Fruit fly (Drosophila melanogaster) whole organism, embryonic: ENCODE results near the gene CG13124.
A peak's percentile ranks its signal among the peaks of the same experiment; 100 is the strongest.

Experiments
- Antp ChIP-seq: fragments of 200-800 bp; sonication (Bioruptor generic); optimal IDR thresholded peaks from 3 replicates; lab custom pipeline; 2016; ENCODE audit warnings: missing biosample characterization, missing genetic modification characterization
- BEAF-32 ChIP-seq: fragments of 200-800 bp; sonication (Bioruptor generic); optimal IDR thresholded peaks from 3 replicates; lab custom pipeline; 2017; ENCODE audit warnings: missing biosample characterization, missing genetic modification characterization, mild to moderate bottlenecking, moderate library complexity, missing genetic modification reagents
- CG11504 ChIP-seq: fragments of 200-800 bp; sonication (Bioruptor generic); optimal IDR thresholded peaks from 3 replicates; lab custom pipeline; 2019; ENCODE audit warnings: missing biosample characterization, mild to moderate bottlenecking, missing genetic modification characterization, moderate library complexity
- CG12391 ChIP-seq: fragments of 200-800 bp; sonication (Bioruptor generic); optimal IDR thresholded peaks from 3 replicates; lab custom pipeline; 2018; ENCODE audit warnings: missing biosample characterization, mild to moderate bottlenecking, missing genetic modification characterization, moderate library complexity
- CG12659 ChIP-seq: fragments of 200-800 bp; sonication (Bioruptor generic); optimal IDR thresholded peaks from 3 replicates; lab custom pipeline; 2017; ENCODE audit warnings: mild to moderate bottlenecking, missing biosample characterization, missing genetic modification reagents, missing genetic modification characterization
- CG12769 ChIP-seq: fragments of 200-800 bp; sonication (Bioruptor generic); optimal IDR thresholded peaks from 2 replicates; lab custom pipeline; 2019; ENCODE audit warnings: missing biosample characterization, mild to moderate bottlenecking, missing genetic modification characterization, moderate library complexity
- CG14860 ChIP-seq: fragments of 200-800 bp; sonication (Bioruptor generic); IDR thresholded peaks from 3 replicates; pipeline ENCODE4 v1.3.6; 2022; ENCODE audit warnings: missing biosample characterization, missing genetic modification characterization; ENCODE audit not compliant: partially characterized antibody
- CG15514 ChIP-seq: fragments of 200-800 bp; sonication (Bioruptor generic); optimal IDR thresholded peaks from 3 replicates; lab custom pipeline; 2017; ENCODE audit warnings: missing biosample characterization, missing genetic modification characterization, mild to moderate bottlenecking, moderate library complexity, missing genetic modification reagents
- CG1602 ChIP-seq: fragments of 200-800 bp; sonication (Bioruptor generic); optimal IDR thresholded peaks from 3 replicates; lab custom pipeline; 2016; ENCODE audit warnings: missing biosample characterization, missing genetic modification characterization
- CG1603 ChIP-seq: fragments of 200-800 bp; sonication (Bioruptor generic); optimal IDR thresholded peaks from 2 replicates; lab custom pipeline; 2019; ENCODE audit warnings: missing biosample characterization, mild to moderate bottlenecking, missing genetic modification characterization, moderate library complexity
- CG2120 ChIP-seq: fragments of 200-800 bp; sonication (Bioruptor generic); optimal IDR thresholded peaks from 3 replicates; lab custom pipeline; 2016; ENCODE audit warnings: missing biosample characterization, missing genetic modification characterization
- CG32532 ChIP-seq: fragments of 200-800 bp; sonication (Bioruptor generic); IDR thresholded peaks from 2 replicates; pipeline ENCODE4 v1.3.6; 2022; ENCODE audit warnings: missing biosample characterization, missing genetic modification characterization
- CG5953 ChIP-seq: fragments of 200-800 bp; sonication (Bioruptor generic); IDR thresholded peaks from 2 replicates; pipeline ENCODE4 v1.3.6; 2022; ENCODE audit warnings: missing biosample characterization, missing genetic modification characterization
- CG7839 ChIP-seq: fragments of 200-800 bp; sonication (Bioruptor generic); optimal IDR thresholded peaks from 3 replicates; lab custom pipeline; 2018; ENCODE audit warnings: missing biosample characterization, mild to moderate bottlenecking, missing genetic modification characterization, moderate library complexity
- CG8290 ChIP-seq, 3 experiments: fragments of 200-800 bp; sonication (Bioruptor generic); optimal IDR thresholded peaks; 2 replicates each; lab custom pipeline; 2016 to 2019; ENCODE audit warnings: missing biosample characterization in 3 of 3, missing genetic modification characterization in 3 of 3, mild to moderate bottlenecking in 2 of 3, moderate library complexity in 1 of 3
- CG8944 ChIP-seq: fragments of 200-800 bp; sonication (Bioruptor generic); optimal IDR thresholded peaks from 3 replicates; lab custom pipeline; 2016; ENCODE audit warnings: missing biosample characterization, missing genetic modification characterization
- CG9932 ChIP-seq: fragments of 200-800 bp; sonication (Bioruptor generic); IDR thresholded peaks from 2 replicates; pipeline ENCODE4 v1.3.6; 2022; ENCODE audit warnings: missing biosample characterization, missing genetic modification characterization
- Chrac-16 ChIP-seq: fragments of 200-800 bp; sonication (Bioruptor generic); optimal IDR thresholded peaks from 3 replicates; lab custom pipeline; 2016; ENCODE audit warnings: missing biosample characterization, missing genetic modification characterization
- CkIIα-i1 ChIP-seq: fragments of 200-800 bp; sonication (Bioruptor generic); IDR thresholded peaks from 2 replicates; pipeline ENCODE4 v1.3.6; 2022; ENCODE audit warnings: missing biosample characterization, missing genetic modification characterization
- Hmr ChIP-seq: fragments of 200-800 bp; sonication (Bioruptor generic); optimal IDR thresholded peaks from 3 replicates; lab custom pipeline; 2017; ENCODE audit warnings: mild to moderate bottlenecking, missing biosample characterization, missing genetic modification reagents, missing genetic modification characterization
- Hr3 ChIP-seq: fragments of 200-800 bp; sonication (Bioruptor generic); optimal IDR thresholded peaks from 3 replicates; lab custom pipeline; 2016; ENCODE audit warnings: missing biosample characterization, missing genetic modification characterization
- NFAT ChIP-seq: fragments of 200-800 bp; sonication (Bioruptor generic); IDR thresholded peaks from 2 replicates; pipeline ENCODE4 v1.3.6; 2022; ENCODE audit warnings: missing biosample characterization, missing genetic modification characterization
- Optix ChIP-seq: fragments of 200-800 bp; sonication (Bioruptor generic); IDR thresholded peaks from 3 replicates; pipeline ENCODE4 v1.3.6; 2022; ENCODE audit warnings: missing biosample characterization, missing genetic modification characterization
- Trl ChIP-seq, 3 experiments: fragments of >200 bp in 2 of 3; fragments of 200-800 bp in 1 of 3; sonication (Bioruptor generic) in 1 of 3; optimal IDR thresholded peaks; 2 replicates in 1 of 3; 3 replicates in 2 of 3; lab custom pipeline; 2016 to 2017; ENCODE audit warnings: missing biosample characterization in 1 of 3, missing genetic modification characterization in 1 of 3
- ara ChIP-seq: fragments of 200-800 bp; sonication (Bioruptor generic); IDR thresholded peaks from 2 replicates; pipeline ENCODE4 v1.3.6; 2022; ENCODE audit warnings: missing biosample characterization, missing genetic modification characterization
- ato ChIP-seq: fragments of 200-800 bp; sonication (Bioruptor generic); IDR thresholded peaks from 2 replicates; pipeline ENCODE4 v1.3.6; 2022; ENCODE audit warnings: missing biosample characterization, missing genetic modification characterization; ENCODE audit not compliant: partially characterized antibody
- chinmo ChIP-seq: fragments of 200-800 bp; sonication (Bioruptor generic); IDR thresholded peaks from 4 replicates; pipeline ENCODE4 v1.3.6; 2022; ENCODE audit warnings: missing biosample characterization, missing genetic modification characterization; ENCODE audit not compliant: partially characterized antibody
- crol ChIP-seq: fragments of 200-800 bp; sonication (Bioruptor generic); IDR thresholded peaks from 2 replicates; pipeline ENCODE4 v1.3.6; 2022; ENCODE audit warnings: missing biosample characterization, missing genetic modification characterization
- cwo ChIP-seq: fragments of 200-800 bp; sonication (Bioruptor generic); optimal IDR thresholded peaks from 3 replicates; lab custom pipeline; 2017; ENCODE audit warnings: missing biosample characterization, missing genetic modification characterization, mild to moderate bottlenecking, moderate library complexity, missing genetic modification reagents
- dysf ChIP-seq: fragments of 200-800 bp; sonication (Bioruptor generic); IDR thresholded peaks from 3 replicates; pipeline ENCODE4 v1.3.6; 2022; ENCODE audit warnings: missing biosample characterization, missing genetic modification characterization
- ftz-f1 ChIP-seq: fragments of 200-800 bp; sonication (Bioruptor generic); optimal IDR thresholded peaks from 2 replicates; lab custom pipeline; 2016; ENCODE audit warnings: missing biosample characterization, missing genetic modification characterization
- gem ChIP-seq: fragments of 200-800 bp; sonication (Bioruptor generic); optimal IDR thresholded peaks from 2 replicates; lab custom pipeline; 2019; ENCODE audit warnings: missing biosample characterization, mild to moderate bottlenecking, missing genetic modification characterization, moderate library complexity
- gfzf ChIP-seq: fragments of 200-800 bp; sonication (Bioruptor generic); optimal IDR thresholded peaks from 2 replicates; lab custom pipeline; 2016; ENCODE audit warnings: missing biosample characterization, mild to moderate bottlenecking, missing genetic modification characterization, moderate library complexity
- ham ChIP-seq: fragments of 200-800 bp; sonication (Bioruptor generic); IDR thresholded peaks from 2 replicates; pipeline ENCODE4 v1.3.6; 2022; ENCODE audit warnings: missing biosample characterization, missing genetic modification characterization
- hkb ChIP-seq, 2 experiments: fragments of 200-800 bp in 1 of 2; fragments of >200 bp in 1 of 2; sonication (Bioruptor generic) in 1 of 2; IDR thresholded peaks in 1 of 2; optimal IDR thresholded peaks in 1 of 2; 2 replicates each; pipeline versions ENCODE4 v1.3.6 to Lab custom; 2017 to 2022; ENCODE audit warnings: missing biosample characterization in 1 of 2, missing genetic modification characterization in 1 of 2
- ken ChIP-seq: fragments of 200-800 bp; sonication (Bioruptor generic); IDR thresholded peaks from 3 replicates; pipeline ENCODE4 v1.3.6; 2022; ENCODE audit warnings: missing biosample characterization, missing genetic modification characterization
- lab ChIP-seq: fragments of 200-800 bp; sonication (Bioruptor generic); optimal IDR thresholded peaks from 3 replicates; lab custom pipeline; 2017; ENCODE audit warnings: missing biosample characterization, missing genetic modification characterization, mild to moderate bottlenecking, moderate library complexity, missing genetic modification reagents
- lmd ChIP-seq: fragments of 200-800 bp; sonication (Bioruptor generic); IDR thresholded peaks from 2 replicates; pipeline ENCODE4 v1.3.6; 2022; ENCODE audit warnings: missing biosample characterization, missing genetic modification characterization
- pita ChIP-seq: fragments of 200-800 bp; sonication (Bioruptor generic); optimal IDR thresholded peaks from 2 replicates; lab custom pipeline; 2017; ENCODE audit warnings: missing biosample characterization, mild to moderate bottlenecking, missing genetic modification characterization
- slbo ChIP-seq: fragments of 200-800 bp; sonication (Bioruptor generic); IDR thresholded peaks from 2 replicates; pipeline ENCODE4 v1.3.6; 2022; ENCODE audit warnings: missing biosample characterization, missing genetic modification characterization
- sug ChIP-seq: fragments of 200-800 bp; optimal IDR thresholded peaks from 2 replicates; lab custom pipeline; 2019; ENCODE audit warnings: missing biosample characterization, mild to moderate bottlenecking, missing genetic modification characterization, moderate library complexity
- tgo ChIP-seq: fragments of 200-800 bp; sonication (Bioruptor generic); IDR thresholded peaks from 3 replicates; pipeline ENCODE4 v1.3.6; 2022; ENCODE audit warnings: missing biosample characterization, missing genetic modification characterization
- tin ChIP-seq: fragments of 200-800 bp; sonication (Bioruptor generic); optimal IDR thresholded peaks from 3 replicates; lab custom pipeline; 2016; ENCODE audit warnings: missing biosample characterization, missing genetic modification characterization
- unpg ChIP-seq: fragments of 200-800 bp; sonication (Bioruptor generic); optimal IDR thresholded peaks from 3 replicates; lab custom pipeline; 2018; ENCODE audit warnings: missing biosample characterization, mild to moderate bottlenecking, missing genetic modification characterization, moderate library complexity
- zfh1 ChIP-seq: fragments of 200-800 bp; sonication (Bioruptor generic); IDR thresholded peaks from 3 replicates; pipeline ENCODE4 v1.3.6; 2022; ENCODE audit warnings: missing biosample characterization, missing genetic modification characterization

The CG13124 gene

DNA sequence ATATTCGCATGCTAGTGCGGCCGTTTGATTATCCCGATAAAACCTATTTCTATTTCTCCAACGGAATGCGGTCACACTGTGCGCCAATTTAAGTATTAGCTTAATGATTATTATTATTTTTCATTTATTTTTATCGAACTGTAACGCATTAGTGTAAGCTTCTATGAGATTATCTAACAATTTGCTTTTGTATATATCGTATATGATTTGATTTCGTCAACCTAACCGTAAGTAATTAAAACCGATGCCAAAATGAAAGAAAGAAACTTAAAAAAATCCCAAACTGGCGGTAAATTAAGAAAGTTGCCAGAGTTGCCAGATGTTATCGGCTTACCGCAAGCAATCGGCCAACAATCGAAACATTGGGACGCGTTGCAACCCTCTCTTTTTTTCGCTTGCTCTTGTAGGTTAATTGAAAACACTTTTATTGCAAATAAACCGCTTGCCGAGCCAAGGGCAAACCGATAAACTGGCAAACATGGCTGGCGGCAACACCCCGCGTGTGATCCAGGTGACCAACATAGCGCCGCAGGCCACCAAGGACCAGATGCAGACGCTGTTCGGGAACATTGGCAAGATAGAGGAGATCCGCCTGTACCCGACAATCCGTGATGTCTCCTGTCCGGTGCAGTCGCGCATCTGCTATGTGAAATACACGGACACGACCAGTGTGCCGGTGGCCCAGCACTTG lies 4.3 kb upstream of the CG13124 start, which contains the start of the genes Etl1 and Srp54 (continued):
- peak; percentile 63 for TF ChIP-seq BEAF-32 (GFP tag; lab: Kevin White, UChicago)

DNA sequence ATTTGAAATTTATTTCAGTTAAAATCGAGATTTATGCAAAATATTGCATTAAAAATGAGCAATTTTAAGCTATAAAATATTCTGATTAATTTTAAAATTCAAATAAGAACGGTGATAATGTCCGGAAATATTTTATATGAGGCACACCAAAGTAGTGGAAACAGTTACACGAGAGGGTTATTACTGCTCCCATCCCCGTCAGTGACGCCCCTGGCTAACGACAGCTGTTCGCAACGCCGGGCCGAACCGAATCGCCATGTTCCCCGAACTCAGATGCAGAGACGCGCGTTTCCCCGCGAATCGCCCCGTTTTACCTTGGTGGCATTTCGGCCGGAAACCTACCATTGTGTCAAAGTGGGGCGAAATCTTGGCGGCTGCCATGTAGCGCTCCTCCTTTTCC lies 3.4 kb upstream of the CG13124 start:
- TF ChIP-seq lmd (GFP tag; lab: Robert Waterston, UW) = peak; percentile 40; the same call in 1 of the 2 replicates
- TF ChIP-seq Chrac-16 (GFP tag; lab: Kevin White, UChicago) = no peak
- TF ChIP-seq CG12659 (GFP tag; lab: Kevin White, UChicago) = peak; percentile 28
- peak; percentile 54 for TF ChIP-seq CG9932 (GFP tag; lab: Robert Waterston, UW)
- TF ChIP-seq dysf (GFP tag; lab: Robert Waterston, UW) = peak; percentile 13; the same call in 1 of the 3 replicates
- no peak for TF ChIP-seq CG8944 (GFP tag; lab: Kevin White, UChicago)
- no peak for TF ChIP-seq ftz-f1
- TF ChIP-seq CG7839 (tag; lab: Kevin White, UChicago) = peak; percentile 25
- TF ChIP-seq crol (GFP tag; lab: Robert Waterston, UW) = peak; percentile 28; the same call in 1 of the 2 replicates
- no peak for TF ChIP-seq CG12391 (tag; lab: Kevin White, UChicago)
- peak; percentile 35 for TF ChIP-seq Antp
- TF ChIP-seq hkb (optimal IDR thresholded peaks at IDR 0.05; lab: Kevin White, UChicago) = no peak
- TF ChIP-seq hkb (GFP tag; IDR thresholded peaks at IDR 0.05; lab: Robert Waterston, UW) = peak; percentile 69
- peak; percentile 38 for TF ChIP-seq lab (GFP tag; lab: Kevin White, UChicago)
- peak; percentile 42 for TF ChIP-seq CG2120 (GFP tag; lab: Kevin White, UChicago)
- TF ChIP-seq CG8290 (GFP tag; optimal IDR thresholded peaks at IDR 0.05; lab: Kevin White, UChicago) = no peak
- peak in 1 of 2 experiments; percentile 14 for TF ChIP-seq CG8290 (tag; optimal IDR thresholded peaks at IDR 0.05; lab: Kevin White, UChicago)
- peak; percentile 66 for TF ChIP-seq CG5953
- TF ChIP-seq Optix (GFP tag; lab: Robert Waterston, UW) = peak; percentile 24; the same call in 1 of the 3 replicates
- TF ChIP-seq CG1602 = no peak
- peak; percentile 7 for TF ChIP-seq sug (tag; lab: Kevin White, UChicago)
- no peak for TF ChIP-seq Hr3 (GFP tag; lab: Kevin White, UChicago)
- TF ChIP-seq ham = peak; percentile 17; the same call in 1 of the 2 replicates
- TF ChIP-seq Trl (optimal IDR thresholded peaks at IDR 0.05; lab: Kevin White, UChicago) = no peak
- peak; percentile 38 for TF ChIP-seq Trl (GFP tag; optimal IDR thresholded peaks at IDR 0.05; lab: Kevin White, UChicago)
- no peak for TF ChIP-seq unpg (GFP tag; lab: Kevin White, UChicago)
- TF ChIP-seq CkIIα-i1 (GFP tag; lab: Robert Waterston, UW) = no peak
- TF ChIP-seq gem (tag; lab: Kevin White, UChicago) = peak; percentile 10
- no peak for TF ChIP-seq CG14860 (GFP tag; lab: Robert Waterston, UW)
- peak; percentile 74 for TF ChIP-seq slbo (GFP tag; lab: Robert Waterston, UW)
- peak; percentile 26; the same call in 1 of the 3 replicates for TF ChIP-seq ken
- no peak for TF ChIP-seq chinmo
- peak; percentile 32 for TF ChIP-seq CG12769 (tag; lab: Kevin White, UChicago)
- peak; percentile 39 for TF ChIP-seq tin (GFP tag; lab: Kevin White, UChicago)
- TF ChIP-seq cwo (GFP tag; lab: Kevin White, UChicago) = no peak
- peak; percentile 37; the same call in 1 of the 3 replicates for TF ChIP-seq tgo (GFP tag; lab: Robert Waterston, UW)
- TF ChIP-seq CG11504 (tag; lab: Kevin White, UChicago) = peak; percentile 31
- TF ChIP-seq NFAT (GFP tag; lab: Robert Waterston, UW) = 0 out of 2 replicates have a peak, but pooled peaks have one; percentile 23
- TF ChIP-seq zfh1 (GFP tag; lab: Robert Waterston, UW) = peak; percentile 58; the same call in 2 of the 3 replicates
- TF ChIP-seq ato (GFP tag; lab: Robert Waterston, UW) = no peak
- TF ChIP-seq CG32532 (GFP tag; lab: Robert Waterston, UW) = peak; percentile 15; the same call in 1 of the 2 replicates
- no peak for TF ChIP-seq pita (GFP tag; lab: Kevin White, UChicago)
- no peak for TF ChIP-seq gfzf
- TF ChIP-seq CG15514 (GFP tag; lab: Kevin White, UChicago) = peak; percentile 34
- TF ChIP-seq ara (GFP tag; lab: Robert Waterston, UW) = peak; percentile 24
- TF ChIP-seq CG1603 (tag; lab: Kevin White, UChicago) = peak; percentile 8
- peak; percentile 3 for TF ChIP-seq Hmr (GFP tag; lab: Kevin White, UChicago)
